Worm (Caenorhabditis elegans): ENCODE measurements around the gene aagr-3.
A peak's percentile ranks its signal among the peaks of the same experiment; 100 is the strongest.

aagr-3 gene

ce11 chrV:9724021-9724671 lies 5.2 kb downstream of the aagr-3 start, which contains the start of gene slcr-46.3 (continued):
- TF ChIP-seq aly-2 (tag; optimal IDR thresholded peaks at IDR 0.05) (no peak), Y116A8C.19 (tag; optimal IDR thresholded peaks at IDR 0.05; ENCODE audit: borderline replicate concordance) (no peak), mep-1 (tag; optimal IDR thresholded peaks at IDR 0.05) (peak; percentile 7), egl-27 (tag; optimal IDR thresholded peaks at IDR 0.05) (no peak), C04F5.9 (tag; optimal IDR thresholded peaks at IDR 0.05) (no peak), nhr-76 (tag; optimal IDR thresholded peaks at IDR 0.05) (no peak), nhr-11 (tag; optimal IDR thresholded peaks at IDR 0.05) (no peak), zip-4 (GFP tag; optimal IDR thresholded peaks at IDR 0.05) (no peak), elt-3 (tag; optimal IDR thresholded peaks at IDR 0.05) (peak in 1 of 6 experiments; percentile 9), sup-37 (GFP tag; optimal IDR thresholded peaks at IDR 0.05) (no peak), mef-2 (tag; optimal IDR thresholded peaks at IDR 0.05) (no peak), lir-3 (tag; optimal IDR thresholded peaks at IDR 0.05; ENCODE audit: poor library complexity) (no peak), irx-1 (tag; optimal IDR thresholded peaks at IDR 0.05) (no peak), ceh-8 (GFP tag; optimal IDR thresholded peaks at IDR 0.05) (no peak), unc-30 (tag; optimal IDR thresholded peaks at IDR 0.05) (no peak), ets-5 (GFP tag; IDR thresholded peaks at IDR 0.05) (no peak), sox-4 (tag; optimal IDR thresholded peaks at IDR 0.05) (no peak), snpc-4 (tag; optimal IDR thresholded peaks at IDR 0.05) (no peak), pag-3 (tag; optimal IDR thresholded peaks at IDR 0.05; ENCODE audit: borderline replicate concordance, insufficient read depth) (no peak), lin-35 (GFP tag; optimal IDR thresholded peaks at IDR 0.05) (peak in 1 of 2 experiments; percentile 37), tlp-1 (tag; optimal IDR thresholded peaks at IDR 0.05) (no peak), hpl-2 (GFP tag; optimal IDR thresholded peaks at IDR 0.05) (no peak), nhr-77 (tag; optimal IDR thresholded peaks at IDR 0.05) (no peak), rnt-1 (tag; optimal IDR thresholded peaks at IDR 0.05) (no peak), unc-98 (GFP tag; IDR thresholded peaks at IDR 0.05) (no peak), unc-62 (GFP tag; optimal IDR thresholded peaks at IDR 0.05) (no peak), nhr-19 (GFP tag; conservative IDR thresholded peaks at IDR 0.05) (no peak), swsn-7 (tag; optimal IDR thresholded peaks at IDR 0.05) (no peak), nhr-237 (tag; optimal IDR thresholded peaks at IDR 0.05) (no peak), nhr-84 (tag; optimal IDR thresholded peaks at IDR 0.05) (no peak), fkh-4 (tag; optimal IDR thresholded peaks at IDR 0.05; ENCODE audit: borderline replicate concordance) (no peak), pqm-1 (tag; optimal IDR thresholded peaks at IDR 0.05) (no peak), fos-1 (tag; optimal IDR thresholded peaks at IDR 0.05) (no peak), lin-39 (tag; optimal IDR thresholded peaks at IDR 0.05) (no peak), nhr-47 (tag; optimal IDR thresholded peaks at IDR 0.05) (no peak), hlh-4 (tag; optimal IDR thresholded peaks at IDR 0.05) (no peak), lsy-2 (tag; optimal IDR thresholded peaks at IDR 0.05) (peak in 1 of 2 experiments; percentile 49), aha-1 (tag; optimal IDR thresholded peaks at IDR 0.05) (no peak), lin-13 (GFP tag; optimal IDR thresholded peaks at IDR 0.05) (no peak), unc-86 (tag; optimal IDR thresholded peaks at IDR 0.05) (no peak), grh-1 (GFP tag; IDR thresholded peaks at IDR 0.05) (no peak)

DNA sequence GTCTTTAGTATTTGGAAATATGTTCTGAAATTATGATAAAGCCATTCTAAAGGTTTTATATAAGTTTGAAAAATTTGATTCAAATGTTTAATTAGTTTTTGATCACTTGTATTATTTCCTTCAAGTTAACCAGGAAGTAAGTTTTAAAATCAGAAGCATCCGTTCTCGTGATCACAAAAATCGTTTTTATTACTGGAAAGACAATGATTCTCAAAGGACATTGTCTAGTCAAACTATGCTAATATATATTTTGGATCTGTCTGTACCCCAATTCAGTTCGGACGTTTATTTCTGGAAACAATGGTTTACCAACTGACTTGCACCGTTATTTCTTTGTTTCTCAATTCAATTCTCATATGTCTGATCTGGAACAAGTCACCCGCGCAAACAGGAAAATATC lies 12.9 kb downstream of the aagr-3 start, which contains the start of gene str-188:
TSS of gene str-188 (plus strand) at position 301 of the 400 bp plus-strand sequence.
- TF ChIP-seq lin-13 (GFP tag; optimal IDR thresholded peaks at IDR 0.05) (no peak), zag-1 (tag; optimal IDR thresholded peaks at IDR 0.05) (no peak), nhr-76 (tag; optimal IDR thresholded peaks at IDR 0.05) (no peak), nhr-84 (tag; optimal IDR thresholded peaks at IDR 0.05) (no peak)
